Worm (Caenorhabditis elegans): ENCODE results near the gene F47C12.8.

ce11 chrIV:4007697-4008096, 9.3 kb upstream of the F47C12.8 start, which contains the start of gene W02C12.2:
- TF ChIP-seq nhr-77 (tag; optimal IDR thresholded peaks at IDR 0.05) (no peak), mep-1 (tag; optimal IDR thresholded peaks at IDR 0.05) (no peak), ZK546.5 (tag; optimal IDR thresholded peaks at IDR 0.05) (no peak), snpc-4 (tag; optimal IDR thresholded peaks at IDR 0.05) (no peak), Y75B8A.6 (GFP tag; IDR thresholded peaks at IDR 0.05) (no peak), hif-1 (tag; optimal IDR thresholded peaks at IDR 0.05) (peak in 1 of 2 experiments; percentile 40), dpl-1 (GFP tag; optimal IDR thresholded peaks at IDR 0.05) (no peak), nhr-11 (tag; optimal IDR thresholded peaks at IDR 0.05) (no peak), zip-11 (GFP tag; IDR thresholded peaks at IDR 0.05) (no peak)
